Worm (Caenorhabditis elegans): Measurements from ENCODE around the gene flp-27.

DNA sequence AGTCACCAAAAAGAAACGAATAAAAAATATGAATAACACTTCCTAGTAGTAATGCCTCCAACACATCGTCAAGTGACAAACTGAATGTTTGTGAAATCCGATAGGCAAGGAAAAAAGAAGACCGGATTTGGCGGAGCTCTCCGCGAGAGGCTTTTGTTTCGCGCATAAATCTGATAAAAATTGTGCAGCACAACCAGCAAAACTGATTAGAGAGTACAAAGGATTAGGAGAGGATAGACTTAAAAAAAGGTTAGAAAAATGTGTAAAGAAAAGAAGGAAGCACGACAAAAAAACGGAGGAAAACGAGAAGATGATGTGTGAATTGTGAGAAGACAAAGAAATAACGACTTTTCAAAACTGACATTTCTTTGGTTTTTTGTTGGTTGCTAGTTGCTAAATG, 46.9 kb downstream of the flp-27 start, which contains the start of gene rab-3:
- TF ChIP-seq flt-1 (GFP tag; IDR thresholded peaks at IDR 0.05) (no peak), cog-1 (tag; optimal IDR thresholded peaks at IDR 0.05) (no peak), tab-1 (GFP tag; IDR thresholded peaks at IDR 0.05) (no peak), ref-1 (GFP tag; conservative IDR thresholded peaks at IDR 0.05) (no peak), T22C8.4 (GFP tag; IDR thresholded peaks at IDR 0.05) (no peak), ztf-23 (GFP tag; IDR thresholded peaks at IDR 0.05) (no peak)

All from whole organism, midembryonic.